Fruit fly (Drosophila melanogaster): ENCODE data around the gene CG12502.

CG12502 gene

DNA sequence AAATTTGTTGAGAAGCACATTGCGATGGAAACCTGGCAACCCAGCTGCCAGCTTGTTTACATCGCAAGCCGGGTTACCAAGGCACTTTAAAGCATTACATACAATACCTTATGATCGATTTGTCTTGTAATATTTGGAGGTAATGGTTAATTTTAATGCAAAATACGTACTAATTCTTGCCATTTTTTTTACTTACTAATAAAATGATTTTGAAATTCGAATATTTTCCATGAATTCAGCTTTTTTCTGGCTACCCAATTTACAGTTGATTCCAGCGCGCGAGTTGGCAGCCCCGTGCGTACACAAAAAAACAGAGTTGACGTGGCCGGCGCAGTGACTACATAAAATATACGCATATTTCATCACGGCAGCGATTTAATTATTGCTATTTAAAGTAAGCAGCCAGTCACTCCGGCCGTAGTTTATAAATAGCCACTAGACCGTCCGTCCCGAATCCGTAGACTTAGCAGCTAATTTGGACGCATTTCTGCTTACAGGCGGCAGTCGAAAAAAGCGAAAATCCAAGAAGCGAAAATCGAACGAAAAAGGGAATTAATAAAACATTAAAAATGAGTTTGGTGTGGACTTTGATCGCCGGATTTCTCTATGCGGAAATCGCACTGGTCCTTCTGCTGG lies 27.5 kb upstream of the CG12502 start, which contains the start of the genes CG13901 and CG13887 (continued):
- peak; percentile 65; the same call in 1 of the 2 replicates for TF ChIP-seq peb (GFP tag; IDR thresholded peaks at IDR 0.05)
- TF ChIP-seq Awh (GFP tag; IDR thresholded peaks at IDR 0.05) = peak; percentile 83
- TF ChIP-seq wor (GFP tag; IDR thresholded peaks at IDR 0.05) = peak; percentile 80
- no peak for TF ChIP-seq zen2 (GFP tag; IDR thresholded peaks at IDR 0.05; ENCODE audit: partially characterized antibody)
- no peak; the same call in 1 of the 2 replicates for TF ChIP-seq Gsc (GFP tag; IDR thresholded peaks at IDR 0.05)
- peak; percentile 84 for TF ChIP-seq fd96Cb (tag; optimal IDR thresholded peaks at IDR 0.05)
- TF ChIP-seq CG15269 (tag; optimal IDR thresholded peaks at IDR 0.05) = peak; percentile 89
- peak; percentile 82 for TF ChIP-seq CG30020 (tag; optimal IDR thresholded peaks at IDR 0.05)
- peak; percentile 91 for TF ChIP-seq PHDP (tag; optimal IDR thresholded peaks at IDR 0.05)
- TF ChIP-seq vnd (GFP tag; IDR thresholded peaks at IDR 0.05; ENCODE audit: partially characterized antibody) = 0 out of 3 replicates have a peak, but pooled peaks have one; percentile 32
- no peak for TF ChIP-seq lov (optimal IDR thresholded peaks at IDR 0.05)
- TF ChIP-seq lov (GFP tag; IDR thresholded peaks at IDR 0.05) = peak; percentile 79; the same call in 1 of the 3 replicates
- peak; percentile 54 for TF ChIP-seq CTCF (GFP tag; optimal IDR thresholded peaks at IDR 0.05)
- peak; percentile 87; the same call in 3 of the 4 replicates for TF ChIP-seq Gug (GFP tag; IDR thresholded peaks at IDR 0.05)
- peak; percentile 80 for TF ChIP-seq CG11560 (tag; IDR thresholded peaks at IDR 0.05)
- TF ChIP-seq CG7786 (GFP tag; optimal IDR thresholded peaks at IDR 0.05) = peak; percentile 91
- TF ChIP-seq Dad (GFP tag; optimal IDR thresholded peaks at IDR 0.05) = peak; percentile 91
- peak; percentile 77 for TF ChIP-seq CG10267 (tag; optimal IDR thresholded peaks at IDR 0.05)
- TF ChIP-seq dm (GFP tag; optimal IDR thresholded peaks at IDR 0.05) = peak; percentile 94
- TF ChIP-seq sqz (GFP tag; optimal IDR thresholded peaks at IDR 0.05) = peak; percentile 88
- peak; percentile 73; the same call in 2 of the 3 replicates for TF ChIP-seq CG14050 (GFP tag; IDR thresholded peaks at IDR 0.05)
- TF ChIP-seq ci (GFP tag; IDR thresholded peaks at IDR 0.05) = peak; percentile 86
- TF ChIP-seq CG9817 (tag; optimal IDR thresholded peaks at IDR 0.05) = peak; percentile 91
- 0 out of 2 replicates have a peak, but pooled peaks have one; percentile 18 for TF ChIP-seq amos (GFP tag; IDR thresholded peaks at IDR 0.05; ENCODE audit: partially characterized antibody)
- peak; percentile 97 for TF ChIP-seq zfh2 (GFP tag; optimal IDR thresholded peaks at IDR 0.05)
- peak; percentile 79 for TF ChIP-seq HHEX (GFP tag; optimal IDR thresholded peaks at IDR 0.05)
- peak; percentile 83 for TF ChIP-seq cas (GFP tag; IDR thresholded peaks at IDR 0.05)
- TF ChIP-seq ssp (GFP tag; IDR thresholded peaks at IDR 0.05) = peak; percentile 76
- peak; percentile 97 for TF ChIP-seq YL-1 (GFP tag; optimal IDR thresholded peaks at IDR 0.05)
- TF ChIP-seq hkb (optimal IDR thresholded peaks at IDR 0.05) = peak; percentile 88
- TF ChIP-seq hkb (GFP tag; IDR thresholded peaks at IDR 0.05) = peak; percentile 81
- peak; percentile 66; the same call in 2 of the 3 replicates for TF ChIP-seq CG6175 (GFP tag; IDR thresholded peaks at IDR 0.05)
- TF ChIP-seq CG10959 (GFP tag; IDR thresholded peaks at IDR 0.05) = peak; percentile 69
- peak; percentile 93 for TF ChIP-seq CoRest (tag; optimal IDR thresholded peaks at IDR 0.05)
- no peak for TF ChIP-seq ro (GFP tag; IDR thresholded peaks at IDR 0.05)
- peak; percentile 92 for TF ChIP-seq CG12769 (tag; optimal IDR thresholded peaks at IDR 0.05)
- no peak for TF ChIP-seq chinmo (GFP tag; IDR thresholded peaks at IDR 0.05; ENCODE audit: partially characterized antibody)
- no peak for TF ChIP-seq CG7963 (GFP tag; IDR thresholded peaks at IDR 0.05; ENCODE audit: partially characterized antibody)
- TF ChIP-seq sens (GFP tag) = peak; percentile 99
- peak; percentile 96 for TF ChIP-seq CG17829 (tag; optimal IDR thresholded peaks at IDR 0.05)
- peak; percentile 91 for TF ChIP-seq CG8290 (GFP tag; optimal IDR thresholded peaks at IDR 0.05)
- TF ChIP-seq CG8290 (tag; optimal IDR thresholded peaks at IDR 0.05) = peak; percentile 67 to 84
- TF ChIP-seq CG8388 (GFP tag; optimal IDR thresholded peaks at IDR 0.05) = peak; percentile 83
- peak; percentile 28; the same call in 1 of the 2 replicates for TF ChIP-seq Poxn (GFP tag; IDR thresholded peaks at IDR 0.05)
- no peak for TF ChIP-seq hth (optimal IDR thresholded peaks at IDR 0.05)
- peak; percentile 49 for TF ChIP-seq Elba2 (GFP tag; optimal IDR thresholded peaks at IDR 0.05)
- peak; percentile 83 for TF ChIP-seq nom (GFP tag; optimal IDR thresholded peaks at IDR 0.05)
- TF ChIP-seq Doc3 (GFP tag; IDR thresholded peaks at IDR 0.05; ENCODE audit: partially characterized antibody) = no peak
- peak; percentile 94 for TF ChIP-seq Chrac-16 (GFP tag; optimal IDR thresholded peaks at IDR 0.05)
- TF ChIP-seq CG10321 (GFP tag; IDR thresholded peaks at IDR 0.05) = peak; percentile 48; the same call in 1 of the 2 replicates
- TF ChIP-seq CG6683 (GFP tag; optimal IDR thresholded peaks at IDR 0.05) = peak; percentile 73
